Worm (Caenorhabditis elegans): ENCODE data around the gene cdk-12.

DNA sequence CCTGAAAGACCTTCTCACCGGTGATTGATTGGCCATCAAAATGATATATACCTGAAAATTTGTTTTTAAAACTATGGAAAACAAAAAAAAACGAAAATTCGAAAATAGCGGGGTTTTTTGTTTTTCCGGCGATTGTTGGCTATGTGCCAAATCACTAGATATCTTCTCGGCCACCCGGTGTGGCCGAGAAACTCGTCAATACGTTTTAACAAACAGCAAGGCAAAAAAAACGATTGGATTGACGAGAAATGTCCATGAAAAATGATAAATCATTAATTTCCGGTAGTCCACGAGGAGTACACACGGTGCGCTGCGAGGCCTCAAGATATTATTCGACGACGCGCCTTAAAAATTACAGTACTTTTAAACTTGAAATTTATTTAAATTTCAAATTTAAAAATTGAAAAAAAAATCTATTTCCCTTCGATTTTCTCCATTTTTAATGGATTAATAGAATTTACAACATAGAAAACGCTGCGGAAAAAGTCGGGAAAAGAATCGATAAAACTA is 31.7 kb upstream of the cdk-12 start, which contains the start of gene R10E4.11:
- TF ChIP-seq him-1 (tag; optimal IDR thresholded peaks at IDR 0.05), result no peak
- TF ChIP-seq W03F9.2 (tag; optimal IDR thresholded peaks at IDR 0.05), result no peak
- no peak for TF ChIP-seq dao-5 (tag; optimal IDR thresholded peaks at IDR 0.05)
